Worm (Caenorhabditis elegans) whole organism, L4 larva: ENCODE measurements around the gene inx-10.

Experiments used
- aha-1 ChIP-seq: fragments of 150-350 bp; peaks from one replicate; lab custom pipeline; 2014; ENCODE audit warnings: missing biosample characterization, missing genetic modification characterization
- attf-4 ChIP-seq: sonication (generic microtip); optimal IDR thresholded peaks from 3 replicates; lab custom pipeline; 2017; ENCODE audit warnings: missing biosample characterization, missing genetic modification characterization
- daf-12 ChIP-seq: fragments of 150-350 bp; optimal IDR thresholded peaks from 2 replicates; lab custom pipeline; 2014; ENCODE audit warnings: missing biosample characterization, missing genetic modification reagents, missing genetic modification characterization
- mdt-29 ChIP-seq: fragments of 200-800 bp; sonication (Bioruptor generic); IDR thresholded peaks from 2 replicates; pipeline ENCODE4 v1.3.6; 2022; ENCODE audit warnings: missing genetic modification reagents, missing genetic modification characterization, missing compliant biosample characterization

The inx-10 gene

ce11 chrV:9155616-9156015, 51.7 kb downstream of the inx-10 start:
- TF ChIP-seq mdt-29 (GFP tag; lab: Robert Waterston, UW) (peak; percentile 91), attf-4 (tag; lab: Kevin White, UChicago) (no peak)

ce11 chrV:9154772-9155171, 52.5 kb downstream of the inx-10 start, which contains the start of gene B0222.5:
Gene B0222.5 (minus strand): TSS chrV:9154872.
- TF ChIP-seq daf-12 (tag; lab: Kevin White, UChicago) (no peak), aha-1 (peak; percentile 66)
